Fruit fly (Drosophila melanogaster) whole organism, adult: Measurements from ENCODE around the gene Ada2b.

ENCODE experiments used
- CG11617 ChIP-seq: fragments of 200-800 bp; sonication (Bioruptor generic); optimal IDR thresholded peaks from 2 replicates; lab custom pipeline; 2017; ENCODE audit warnings: mild to moderate bottlenecking, missing biosample characterization, missing genetic modification reagents, missing genetic modification characterization
- CG12768 ChIP-seq: fragments of 200-800 bp; sonication (Bioruptor generic); optimal IDR thresholded peaks from 2 replicates; lab custom pipeline; 2017; ENCODE audit warnings: missing biosample characterization, missing genetic modification characterization, mild to moderate bottlenecking, moderate library complexity, missing genetic modification reagents
- CG14711 ChIP-seq: fragments of 200-800 bp; sonication (Bioruptor generic); optimal IDR thresholded peaks from 2 replicates; lab custom pipeline; 2018; ENCODE audit warnings: missing biosample characterization, mild to moderate bottlenecking, missing genetic modification characterization, moderate library complexity
- CG1620 ChIP-seq: fragments of 200-800 bp; sonication (Bioruptor generic); optimal IDR thresholded peaks from 2 replicates; lab custom pipeline; 2016; ENCODE audit warnings: missing biosample characterization, missing genetic modification characterization
- CG33017 ChIP-seq: fragments of 200-800 bp; sonication (Bioruptor generic); optimal IDR thresholded peaks from 2 replicates; lab custom pipeline; 2018; ENCODE audit warnings: missing biosample characterization, mild to moderate bottlenecking, missing genetic modification characterization, moderate library complexity
- CG5204 ChIP-seq: fragments of 200-800 bp; sonication (Bioruptor generic); optimal IDR thresholded peaks from 2 replicates; lab custom pipeline; 2016; ENCODE audit warnings: missing biosample characterization, missing genetic modification characterization
- CG7045 ChIP-seq: fragments of 200-800 bp; sonication (Bioruptor generic); optimal IDR thresholded peaks from 2 replicates; lab custom pipeline; 2017; ENCODE audit warnings: missing biosample characterization, mild to moderate bottlenecking, missing genetic modification characterization
- CG7101 ChIP-seq: fragments of 200-800 bp; sonication (Bioruptor generic); optimal IDR thresholded peaks from 2 replicates; lab custom pipeline; 2018; ENCODE audit warnings: missing biosample characterization, mild to moderate bottlenecking, missing genetic modification characterization, moderate library complexity
- Clk ChIP-seq: fragments of 200-800 bp; sonication (Bioruptor generic); optimal IDR thresholded peaks from 2 replicates; lab custom pipeline; 2017; ENCODE audit warnings: missing biosample characterization, missing genetic modification characterization
- Crg-1 ChIP-seq: fragments of 200-800 bp; sonication (Bioruptor generic); optimal IDR thresholded peaks from 2 replicates; lab custom pipeline; 2016; ENCODE audit warnings: missing biosample characterization, missing genetic modification characterization
- Hr96 ChIP-seq: fragments of 200-800 bp; sonication (Bioruptor generic); optimal IDR thresholded peaks from 2 replicates; lab custom pipeline; 2016; ENCODE audit warnings: missing biosample characterization, missing genetic modification characterization
- Mnt ChIP-seq: fragments of 200-800 bp; sonication (Bioruptor generic); optimal IDR thresholded peaks from 2 replicates; lab custom pipeline; 2016; ENCODE audit warnings: missing biosample characterization, mild to moderate bottlenecking, missing genetic modification characterization
- bab1 ChIP-seq: fragments of 200-800 bp; sonication (Bioruptor generic); optimal IDR thresholded peaks from 3 replicates; lab custom pipeline; 2019; ENCODE audit warnings: missing biosample characterization, mild to moderate bottlenecking, missing genetic modification characterization, moderate library complexity
- cic ChIP-seq: fragments of 200-800 bp; sonication (Bioruptor generic); optimal IDR thresholded peaks from 2 replicates; lab custom pipeline; 2017; ENCODE audit warnings: missing biosample characterization, mild to moderate bottlenecking, missing genetic modification characterization, moderate library complexity
- cnc ChIP-seq, 2 experiments: fragments of >200 bp; optimal IDR thresholded peaks; 2 replicates each; lab custom pipeline; 2017
- kay ChIP-seq: fragments of 200-800 bp; sonication (Bioruptor generic); peaks from one replicate; lab custom pipeline; 2016; ENCODE audit warnings: missing biosample characterization, missing genetic modification characterization, borderline replicate concordance
- ovo ChIP-seq: fragments of 200-800 bp; sonication (Bioruptor generic); optimal IDR thresholded peaks from 2 replicates; lab custom pipeline; 2016; ENCODE audit warnings: missing biosample characterization, missing genetic modification characterization
- pad ChIP-seq: fragments of 200-800 bp; sonication (Bioruptor generic); optimal IDR thresholded peaks from 3 replicates; lab custom pipeline; 2017; ENCODE audit warnings: missing biosample characterization, missing genetic modification characterization, mild to moderate bottlenecking, moderate library complexity, missing genetic modification reagents
- tj ChIP-seq: fragments of 200-800 bp; sonication (Bioruptor generic); optimal IDR thresholded peaks from 3 replicates; lab custom pipeline; 2017; ENCODE audit warnings: missing biosample characterization, mild to moderate bottlenecking, missing genetic modification characterization, moderate library complexity
- toe ChIP-seq: fragments of 200-800 bp; sonication (Bioruptor generic); optimal IDR thresholded peaks from 2 replicates; lab custom pipeline; 2016; ENCODE audit warnings: missing biosample characterization, missing genetic modification characterization

Ada2b gene

DNA sequence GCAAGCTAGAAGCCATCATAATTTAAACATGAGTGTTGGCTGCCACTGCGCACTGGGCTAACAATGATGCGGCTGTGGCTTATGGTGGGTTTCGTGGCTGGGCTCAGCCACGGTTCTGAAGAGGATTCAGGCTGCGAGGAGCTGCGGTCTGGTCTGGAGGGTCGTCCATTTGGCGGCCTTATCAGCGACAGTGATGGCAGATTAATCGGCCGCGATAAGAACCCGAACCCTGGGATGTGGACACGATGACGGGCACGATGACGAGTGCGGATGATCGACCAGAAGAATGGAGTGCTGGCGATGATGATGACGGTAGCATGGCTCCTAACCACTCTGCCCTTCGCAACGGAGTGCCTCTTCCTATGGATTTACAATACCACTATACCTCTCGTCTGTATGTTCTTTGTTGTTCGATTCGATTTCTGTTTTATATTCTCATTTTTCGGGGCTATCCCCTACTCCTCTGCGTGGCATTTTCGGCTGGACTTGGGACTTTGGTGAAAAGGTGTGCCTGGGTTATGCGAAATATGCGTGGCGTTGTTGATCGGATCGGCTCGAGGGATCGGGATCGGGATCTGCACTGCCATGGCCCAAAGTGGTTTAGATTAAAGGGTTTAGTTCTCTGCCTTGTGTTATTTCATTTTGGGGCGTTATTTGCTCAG, 24.7 kb downstream of the Ada2b start:
- no peak for TF ChIP-seq CG1620 (GFP tag; lab: Kevin White, UChicago)
- TF ChIP-seq CG11617 (GFP tag; lab: Kevin White, UChicago): no peak
- no peak for TF ChIP-seq pad (GFP tag; lab: Kevin White, UChicago)
- no peak for TF ChIP-seq tj (GFP tag; lab: Kevin White, UChicago)
- TF ChIP-seq toe (GFP tag; lab: Kevin White, UChicago): no peak
- TF ChIP-seq ovo (GFP tag; lab: Kevin White, UChicago): no peak
- TF ChIP-seq Crg-1 (GFP tag; lab: Kevin White, UChicago): no peak
- TF ChIP-seq cnc (optimal IDR thresholded peaks at IDR 0.05; lab: Kevin White, UChicago): no peak
- TF ChIP-seq cic (GFP tag; lab: Kevin White, UChicago): no peak
- no peak for TF ChIP-seq kay (GFP tag; lab: Kevin White, UChicago)
- TF ChIP-seq CG14711 (tag; lab: Kevin White, UChicago): no peak
- no peak for TF ChIP-seq CG7045
- no peak for TF ChIP-seq CG33017
- no peak for TF ChIP-seq CG7101 (tag; lab: Kevin White, UChicago)
- TF ChIP-seq Clk (GFP tag; lab: Kevin White, UChicago): no peak
- no peak for TF ChIP-seq CG5204 (GFP tag; lab: Kevin White, UChicago)
- no peak for TF ChIP-seq Mnt
- no peak for TF ChIP-seq Hr96 (GFP tag; lab: Kevin White, UChicago)
- TF ChIP-seq CG12768 (GFP tag; lab: Kevin White, UChicago): no peak
- no peak for TF ChIP-seq bab1 (GFP tag; lab: Kevin White, UChicago)

DNA sequence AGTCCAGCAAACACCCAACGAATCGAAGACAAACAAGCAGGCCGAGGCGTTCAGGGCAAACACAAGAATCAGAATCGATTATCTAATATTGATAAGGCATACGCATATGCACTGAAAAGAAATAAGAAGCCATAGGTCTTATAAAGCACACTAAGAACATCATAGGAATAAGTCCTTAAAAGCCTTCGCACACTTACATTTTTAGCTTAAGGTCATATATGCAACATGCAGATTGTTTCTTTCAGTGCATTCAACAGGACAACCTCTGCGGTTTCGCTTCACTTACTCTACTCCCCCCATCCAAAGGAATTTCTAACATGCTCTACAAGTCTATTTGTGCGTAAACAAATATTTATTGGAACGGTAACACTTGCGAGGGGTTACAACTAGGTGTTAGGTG, 27.7 kb downstream of the Ada2b start:
- TF ChIP-seq pad (GFP tag; lab: Kevin White, UChicago): no peak
- TF ChIP-seq CG33017: no peak
- no peak for TF ChIP-seq Crg-1 (GFP tag; lab: Kevin White, UChicago)
- TF ChIP-seq CG1620 (GFP tag; lab: Kevin White, UChicago): no peak
- TF ChIP-seq CG7101 (tag; lab: Kevin White, UChicago): no peak
- no peak for TF ChIP-seq bab1 (GFP tag; lab: Kevin White, UChicago)
- TF ChIP-seq cnc (optimal IDR thresholded peaks at IDR 0.05; lab: Kevin White, UChicago): no peak
- no peak for TF ChIP-seq cic (GFP tag; lab: Kevin White, UChicago)
- TF ChIP-seq kay (GFP tag; lab: Kevin White, UChicago): no peak
- TF ChIP-seq Clk (GFP tag; lab: Kevin White, UChicago): no peak

DNA sequence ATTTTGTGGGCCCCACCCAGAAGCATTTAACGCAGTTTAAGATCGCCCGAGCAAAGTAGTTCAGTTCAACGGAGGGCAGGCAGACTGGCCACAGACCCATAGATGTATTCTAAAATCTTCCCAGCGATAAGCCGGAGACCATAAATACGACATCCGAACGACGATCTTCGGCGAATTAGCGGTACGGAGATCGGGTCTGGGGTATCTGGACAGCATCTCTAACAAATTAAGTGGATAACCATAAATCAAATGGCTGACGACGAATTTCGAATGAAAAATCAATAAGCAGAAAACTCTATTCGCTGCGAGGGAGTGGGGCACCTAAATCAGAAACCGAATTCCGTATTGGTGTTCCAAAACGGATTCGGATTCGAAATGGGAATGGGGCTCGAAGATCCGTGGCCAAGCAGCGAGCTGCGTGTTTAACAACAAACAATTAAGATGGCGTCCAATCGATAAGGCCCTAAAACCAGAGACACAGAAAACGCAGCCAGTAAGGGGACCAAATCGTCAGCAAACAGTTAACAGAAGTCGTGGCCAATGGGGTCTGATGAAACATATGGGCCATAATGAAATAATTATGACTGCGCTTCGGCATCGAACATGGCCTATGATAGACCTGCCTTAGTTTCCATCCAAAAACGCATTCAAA, 29.4 kb downstream of the Ada2b start:
- no peak for TF ChIP-seq CG14711 (tag; lab: Kevin White, UChicago)
- no peak for TF ChIP-seq ovo (GFP tag; lab: Kevin White, UChicago)
- TF ChIP-seq CG1620 (GFP tag; lab: Kevin White, UChicago): no peak
- TF ChIP-seq CG11617 (GFP tag; lab: Kevin White, UChicago): no peak
- TF ChIP-seq tj (GFP tag; lab: Kevin White, UChicago): no peak
- no peak for TF ChIP-seq CG5204 (GFP tag; lab: Kevin White, UChicago)
- TF ChIP-seq CG7045: no peak
- no peak for TF ChIP-seq Clk (GFP tag; lab: Kevin White, UChicago)
- TF ChIP-seq toe (GFP tag; lab: Kevin White, UChicago): no peak
- no peak for TF ChIP-seq Mnt
- TF ChIP-seq Crg-1 (GFP tag; lab: Kevin White, UChicago): no peak
- no peak for TF ChIP-seq CG7101 (tag; lab: Kevin White, UChicago)
- no peak for TF ChIP-seq Hr96 (GFP tag; lab: Kevin White, UChicago)

DNA sequence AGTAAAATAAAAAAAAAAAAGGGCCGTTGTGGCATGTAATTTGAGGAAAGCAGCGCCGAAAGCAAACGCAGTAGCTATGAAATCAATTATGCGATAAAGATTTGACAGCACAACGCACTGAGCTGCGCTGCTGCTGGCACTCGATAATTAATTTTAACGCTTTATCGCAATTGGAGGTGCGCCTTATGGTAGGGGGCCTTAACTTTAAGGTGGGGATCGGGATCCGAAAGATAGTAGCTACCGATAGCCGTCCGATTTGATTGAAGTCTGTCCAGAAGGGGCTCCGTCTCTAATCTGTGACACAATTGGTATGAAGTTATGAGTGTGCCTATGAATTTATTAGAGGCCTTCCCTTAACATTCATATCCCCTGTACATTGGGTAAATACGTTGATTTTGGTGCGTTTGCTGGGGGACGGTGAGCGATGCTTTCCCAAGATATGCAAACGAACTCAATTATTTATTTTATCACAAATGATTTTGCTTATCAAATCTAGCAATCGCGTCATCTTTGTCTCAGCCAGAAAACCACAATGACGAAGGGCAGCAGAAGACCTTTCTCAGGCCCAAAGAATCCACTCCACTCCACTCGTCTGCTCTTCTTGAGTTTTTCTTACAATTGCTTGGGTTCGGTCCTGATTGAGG, 31.8 kb downstream of the Ada2b start:
- TF ChIP-seq CG7045: no peak
- no peak for TF ChIP-seq CG5204 (GFP tag; lab: Kevin White, UChicago)

DNA sequence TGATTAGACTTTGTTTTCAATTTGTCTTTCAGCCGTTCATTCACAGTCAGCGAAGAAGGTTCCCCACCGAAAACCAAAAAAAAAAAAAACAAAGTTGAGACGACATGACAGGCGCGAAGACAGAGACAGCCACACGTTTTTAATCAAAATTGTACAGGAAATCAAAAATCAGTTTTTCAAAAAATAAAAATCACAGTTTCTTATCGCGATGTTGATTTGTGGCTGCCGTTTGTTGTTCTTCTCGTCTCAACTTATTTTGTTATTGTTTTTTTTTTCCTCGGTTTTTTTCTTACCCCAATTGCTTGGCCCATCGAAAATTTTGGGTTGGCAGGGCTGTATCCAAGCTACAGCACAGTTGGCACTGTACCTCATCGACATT, 33.0 kb downstream of the Ada2b start:
- TF ChIP-seq CG14711 (tag; lab: Kevin White, UChicago) (no peak), CG7045 (no peak), toe (GFP tag; lab: Kevin White, UChicago) (no peak)

DNA sequence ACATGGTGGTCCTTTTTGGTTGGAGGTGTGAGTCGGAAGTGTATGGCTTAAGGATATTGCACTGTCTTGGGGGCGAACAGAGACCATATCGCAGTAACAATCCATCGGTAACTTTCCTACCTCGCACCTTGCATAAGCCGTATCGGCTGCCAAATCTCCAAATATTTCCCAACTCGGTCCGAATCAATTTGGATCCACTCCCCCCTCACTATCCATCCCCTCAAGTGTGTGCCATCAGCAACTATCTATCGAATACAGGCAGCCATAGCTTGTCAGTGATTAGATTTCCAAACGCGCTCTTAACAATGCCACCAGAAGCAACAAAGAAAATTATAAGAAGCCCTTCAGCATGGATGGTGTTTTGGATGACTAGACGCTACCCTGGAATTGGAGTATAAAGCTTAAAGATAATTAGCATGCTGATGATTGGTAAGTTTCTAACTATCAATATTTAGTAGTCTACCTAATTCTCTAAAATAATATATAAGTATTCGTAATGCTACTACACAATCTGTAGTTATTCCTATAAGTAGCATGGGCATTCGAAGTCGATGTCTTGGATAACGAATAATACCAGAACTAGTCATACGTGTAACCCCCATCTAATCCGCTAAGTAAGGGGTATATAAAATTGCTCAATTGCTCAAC, 33.6 kb downstream of the Ada2b start:
- TF ChIP-seq bab1 (GFP tag; lab: Kevin White, UChicago): no peak
